Worm (Caenorhabditis elegans): ENCODE data around the gene T07F8.1.

Gene T07F8.1

DNA sequence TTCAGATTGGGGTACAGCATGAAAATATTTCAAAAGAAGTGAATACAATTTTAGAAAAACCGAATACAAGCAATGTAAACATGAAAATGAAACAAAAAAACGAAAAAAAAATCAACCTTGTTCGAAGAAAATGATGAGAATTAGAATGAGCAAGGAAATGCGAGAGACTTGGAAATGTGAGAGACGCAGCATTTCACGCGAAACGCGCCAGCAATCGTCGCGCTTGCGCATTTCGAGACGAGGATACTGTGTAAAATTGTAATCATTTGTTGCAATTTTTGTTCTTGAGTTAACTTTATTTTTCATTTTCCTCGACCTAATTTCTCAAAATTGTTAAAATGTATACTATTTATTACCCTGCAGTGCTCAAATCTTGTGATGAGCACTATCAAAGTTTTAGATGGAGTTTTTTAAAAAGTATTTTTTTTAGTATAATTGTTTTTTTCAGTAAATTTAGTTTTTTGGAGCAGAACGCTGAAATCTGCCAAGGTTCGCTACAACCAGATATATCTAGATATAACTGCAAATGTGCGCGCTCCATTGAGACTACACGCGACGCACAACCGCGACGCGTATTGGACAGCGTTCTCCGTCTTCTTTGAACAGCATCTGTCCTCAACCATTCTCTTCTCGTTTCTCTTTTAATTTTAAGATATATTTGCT, 3.9 kb downstream of the T07F8.1 start, which contains the start of gene fust-1 (continued):
- TF ChIP-seq unc-62 (GFP tag; optimal IDR thresholded peaks at IDR 0.05 in 1 of 2): peak in 1 of 2 experiments; percentile 90
- no peak for TF ChIP-seq unc-62 (tag; optimal IDR thresholded peaks at IDR 0.05)
- TF ChIP-seq zip-11 (GFP tag; IDR thresholded peaks at IDR 0.05): no peak
- TF ChIP-seq mes-2 (tag; optimal IDR thresholded peaks at IDR 0.05; ENCODE audit: poor library complexity, severe bottlenecking): peak; percentile 96
- peak; percentile 84 for TF ChIP-seq ztf-7 (tag; optimal IDR thresholded peaks at IDR 0.05)
- no peak for TF ChIP-seq lin-39 (tag; optimal IDR thresholded peaks at IDR 0.05)
- peak; percentile 89 for TF ChIP-seq F10B5.3 (tag; optimal IDR thresholded peaks at IDR 0.05)
- TF ChIP-seq dmd-8 (GFP tag; IDR thresholded peaks at IDR 0.05): no peak
- peak; percentile 67; the same call in 1 of the 2 replicates for TF ChIP-seq F44E2.7 (GFP tag; IDR thresholded peaks at IDR 0.05)
- peak in 1 of 2 experiments; percentile 64 for TF ChIP-seq ZK546.5 (tag; optimal IDR thresholded peaks at IDR 0.05)
- no peak for TF ChIP-seq aly-2 (tag; optimal IDR thresholded peaks at IDR 0.05)
- TF ChIP-seq Y105C5A.15 (GFP tag; IDR thresholded peaks at IDR 0.05): no peak
- peak; percentile 78 for TF ChIP-seq snpc-1.2 (GFP tag; IDR thresholded peaks at IDR 0.05)
- 0 out of 2 replicates have a peak, but pooled peaks have one; percentile 49 for TF ChIP-seq vab-7 (GFP tag; IDR thresholded peaks at IDR 0.05)
- no peak for TF ChIP-seq F26F4.8 (GFP tag; conservative IDR thresholded peaks at IDR 0.05)
- no peak for TF ChIP-seq lim-7 (GFP tag; IDR thresholded peaks at IDR 0.05)
- no peak for TF ChIP-seq nhr-111 (GFP tag; optimal IDR thresholded peaks at IDR 0.05)
- peak in 1 of 2 experiments; percentile 89 for TF ChIP-seq daf-16 (GFP tag; optimal IDR thresholded peaks at IDR 0.05)
- peak; percentile 67 for TF ChIP-seq daf-16 (tag; optimal IDR thresholded peaks at IDR 0.05)
- TF ChIP-seq daf-19 (GFP tag; conservative IDR thresholded peaks at IDR 0.05): no peak
- TF ChIP-seq egl-27 (tag; optimal IDR thresholded peaks at IDR 0.05): no peak
- no peak; the same call in 1 of the 2 replicates for TF ChIP-seq ZK337.2 (GFP tag; IDR thresholded peaks at IDR 0.05)
- peak; percentile 94 for TF ChIP-seq nhr-11 (tag; optimal IDR thresholded peaks at IDR 0.05)
- peak; percentile 95 for TF ChIP-seq dmd-6 (GFP tag; IDR thresholded peaks at IDR 0.05)
- peak; percentile 94 for TF ChIP-seq ctbp-1 (GFP tag; IDR thresholded peaks at IDR 0.05)
- peak; percentile 96 for TF ChIP-seq rbr-2 (tag; optimal IDR thresholded peaks at IDR 0.05)
- TF ChIP-seq madf-5 (GFP tag; IDR thresholded peaks at IDR 0.05): no peak
- TF ChIP-seq tra-1 (GFP tag; IDR thresholded peaks at IDR 0.05): peak; percentile 91
- TF ChIP-seq nhr-6 (tag; optimal IDR thresholded peaks at IDR 0.05): peak; percentile 85
- TF ChIP-seq hif-1 (tag; optimal IDR thresholded peaks at IDR 0.05): peak; percentile 36 to 71
- TF ChIP-seq spr-3 (GFP tag; optimal IDR thresholded peaks at IDR 0.05): peak; percentile 81
- TF ChIP-seq lin-29 (GFP tag; IDR thresholded peaks at IDR 0.05): peak; percentile 84
- TF ChIP-seq lin-13 (GFP tag; optimal IDR thresholded peaks at IDR 0.05): peak; percentile 94

DNA sequence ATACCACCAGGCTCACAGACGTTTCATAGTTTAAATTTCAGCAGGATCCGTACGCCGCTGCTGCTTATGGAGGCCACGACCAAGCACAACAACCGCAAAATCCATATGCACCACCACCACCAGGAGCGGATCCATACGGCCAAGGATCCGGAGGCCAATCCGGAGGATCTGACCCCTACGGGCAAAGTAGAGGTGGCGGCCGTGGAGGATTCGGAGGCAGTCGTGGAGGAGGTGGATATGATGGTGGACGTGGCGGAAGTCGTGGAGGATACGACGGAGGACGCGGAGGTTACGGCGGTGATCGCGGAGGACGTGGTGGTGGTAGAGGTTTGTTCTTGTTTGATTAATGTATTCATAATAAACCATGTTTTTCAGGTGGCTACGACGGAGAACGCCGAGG, 4.9 kb downstream of the T07F8.1 start:
- TF ChIP-seq set-16 (GFP tag; IDR thresholded peaks at IDR 0.05): peak; percentile 89

DNA sequence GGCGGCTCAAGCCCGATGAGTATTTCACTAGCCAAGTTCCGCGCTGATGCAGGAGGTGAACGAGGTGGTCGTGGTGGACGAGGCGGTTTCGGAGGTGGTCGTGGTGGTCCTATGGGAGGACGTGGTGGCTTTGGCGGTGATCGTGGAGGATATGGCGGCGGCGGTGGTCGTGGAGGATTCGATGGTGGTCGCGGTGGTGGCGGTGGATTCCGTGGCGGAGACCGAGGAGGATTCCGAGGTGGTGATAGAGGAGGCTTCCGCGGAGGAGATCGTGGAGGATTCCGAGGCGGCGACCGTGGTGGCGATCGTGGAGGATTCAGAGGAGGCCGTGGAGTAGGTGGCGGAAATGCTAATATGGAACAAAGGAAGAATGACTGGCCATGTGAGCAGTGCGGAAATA, 6.5 kb downstream of the T07F8.1 start:
- TF ChIP-seq unc-62 (GFP tag; optimal IDR thresholded peaks at IDR 0.05 in 1 of 2) (no peak), unc-62 (tag; optimal IDR thresholded peaks at IDR 0.05) (no peak), dmd-6 (GFP tag; IDR thresholded peaks at IDR 0.05) (no peak), T26A8.4 (GFP tag; IDR thresholded peaks at IDR 0.05) (no peak), ceh-62 (tag; optimal IDR thresholded peaks at IDR 0.05) (no peak), zfp-2 (tag; optimal IDR thresholded peaks at IDR 0.05) (no peak), F26F4.8 (GFP tag; conservative IDR thresholded peaks at IDR 0.05) (no peak), set-16 (GFP tag; IDR thresholded peaks at IDR 0.05) (peak; percentile 96)
